Fruit fly (Drosophila melanogaster) whole organism, embryonic: ENCODE measurements around the gene CG7497.
A peak's percentile ranks its signal among the peaks of the same experiment; 100 is the strongest.

ENCODE experiments used
- Ada2b ChIP-seq: fragments of 200-800 bp; sonication (Bioruptor generic); IDR thresholded peaks from 2 replicates; pipeline ENCODE4 v1.3.6; 2022; ENCODE audit warnings: missing biosample characterization, missing genetic modification characterization
- Atf3 ChIP-seq: fragments of 200-800 bp; sonication (Bioruptor generic); optimal IDR thresholded peaks from 3 replicates; lab custom pipeline; 2016; ENCODE audit warnings: missing biosample characterization, missing genetic modification characterization
- Blimp-1 ChIP-seq: fragments of 200-800 bp; sonication (Bioruptor generic); optimal IDR thresholded peaks from 3 replicates; lab custom pipeline; 2018; ENCODE audit warnings: missing biosample characterization, missing genetic modification characterization, mild to moderate bottlenecking, moderate library complexity, missing genetic modification reagents
- BtbVII ChIP-seq: fragments of 200-800 bp; sonication (Bioruptor generic); optimal IDR thresholded peaks from 3 replicates; lab custom pipeline; 2017; ENCODE audit warnings: missing biosample characterization, mild to moderate bottlenecking, missing genetic modification characterization
- CG11398 ChIP-seq: fragments of 200-800 bp; sonication (Bioruptor generic); optimal IDR thresholded peaks from 2 replicates; lab custom pipeline; 2016; ENCODE audit warnings: missing biosample characterization, missing genetic modification characterization
- CG11504 ChIP-seq: fragments of 200-800 bp; sonication (Bioruptor generic); optimal IDR thresholded peaks from 3 replicates; lab custom pipeline; 2019; ENCODE audit warnings: missing biosample characterization, mild to moderate bottlenecking, missing genetic modification characterization, moderate library complexity
- CG12155 ChIP-seq: fragments of 200-800 bp; sonication (Bioruptor generic); optimal IDR thresholded peaks from 3 replicates; lab custom pipeline; 2016; ENCODE audit warnings: missing biosample characterization, missing genetic modification characterization
- CG12659 ChIP-seq: fragments of 200-800 bp; sonication (Bioruptor generic); optimal IDR thresholded peaks from 3 replicates; lab custom pipeline; 2017; ENCODE audit warnings: mild to moderate bottlenecking, missing biosample characterization, missing genetic modification reagents, missing genetic modification characterization
- CG13424 ChIP-seq: fragments of 200-800 bp; sonication (Bioruptor generic); optimal IDR thresholded peaks from 2 replicates; lab custom pipeline; 2019; ENCODE audit warnings: missing biosample characterization, mild to moderate bottlenecking, missing genetic modification characterization, moderate library complexity
- CG14441 ChIP-seq: fragments of 200-800 bp; sonication (Bioruptor generic); IDR thresholded peaks from 2 replicates; pipeline ENCODE4 v1.3.6; 2022; ENCODE audit warnings: missing biosample characterization, missing genetic modification characterization
- CG16863 ChIP-seq: fragments of 200-800 bp; sonication (Bioruptor generic); optimal IDR thresholded peaks from 3 replicates; lab custom pipeline; 2016; ENCODE audit warnings: missing biosample characterization, missing genetic modification characterization
- CG2120 ChIP-seq: fragments of 200-800 bp; sonication (Bioruptor generic); optimal IDR thresholded peaks from 3 replicates; lab custom pipeline; 2016; ENCODE audit warnings: missing biosample characterization, missing genetic modification characterization
- CG2678 ChIP-seq: fragments of 200-800 bp; sonication (Bioruptor generic); optimal IDR thresholded peaks from 3 replicates; lab custom pipeline; 2019; ENCODE audit warnings: missing biosample characterization, mild to moderate bottlenecking, missing genetic modification characterization, moderate library complexity
- CG3281 ChIP-seq: fragments of 200-800 bp; sonication (Bioruptor generic); optimal IDR thresholded peaks from 3 replicates; lab custom pipeline; 2017; ENCODE audit warnings: missing biosample characterization, mild to moderate bottlenecking, missing genetic modification characterization
- CG33557 ChIP-seq: fragments of 200-800 bp; sonication (Bioruptor generic); optimal IDR thresholded peaks from 2 replicates; lab custom pipeline; 2019; ENCODE audit warnings: missing biosample characterization, mild to moderate bottlenecking, missing genetic modification characterization, moderate library complexity
- CG6765 ChIP-seq: fragments of 200-800 bp; sonication (Bioruptor generic); optimal IDR thresholded peaks from 3 replicates; lab custom pipeline; 2017; ENCODE audit warnings: missing biosample characterization, mild to moderate bottlenecking, missing genetic modification characterization
- CG8089 ChIP-seq: fragments of 200-800 bp; sonication (Bioruptor generic); optimal IDR thresholded peaks from 3 replicates; lab custom pipeline; 2016; ENCODE audit warnings: missing biosample characterization, missing genetic modification characterization
- CG8290 ChIP-seq, 3 experiments: fragments of 200-800 bp; sonication (Bioruptor generic); optimal IDR thresholded peaks; 2 replicates each; lab custom pipeline; 2016 to 2019; ENCODE audit warnings: missing biosample characterization in 3 of 3, missing genetic modification characterization in 3 of 3, mild to moderate bottlenecking in 2 of 3, moderate library complexity in 1 of 3
- CG9727 ChIP-seq: fragments of 200-800 bp; sonication (Bioruptor generic); optimal IDR thresholded peaks from 3 replicates; lab custom pipeline; 2017; ENCODE audit warnings: missing biosample characterization, mild to moderate bottlenecking, missing genetic modification characterization
- CG9817 ChIP-seq: fragments of 200-800 bp; sonication (Bioruptor generic); optimal IDR thresholded peaks from 2 replicates; lab custom pipeline; 2018; ENCODE audit warnings: missing biosample characterization, mild to moderate bottlenecking, missing genetic modification characterization, moderate library complexity
- CrebB ChIP-seq: fragments of 200-800 bp; sonication (Bioruptor generic); optimal IDR thresholded peaks from 3 replicates; lab custom pipeline; 2018; ENCODE audit warnings: missing biosample characterization, mild to moderate bottlenecking, missing genetic modification characterization
- Dad ChIP-seq: fragments of 200-800 bp; sonication (Bioruptor generic); optimal IDR thresholded peaks from 3 replicates; lab custom pipeline; 2016; ENCODE audit warnings: missing biosample characterization, missing genetic modification characterization
- Dek ChIP-seq: fragments of 200-800 bp; sonication (Bioruptor generic); optimal IDR thresholded peaks from 3 replicates; lab custom pipeline; 2019; ENCODE audit warnings: missing biosample characterization, mild to moderate bottlenecking, missing genetic modification characterization, moderate library complexity
- Dref ChIP-seq: fragments of 200-800 bp; sonication (Bioruptor generic); IDR thresholded peaks from 2 replicates; pipeline ENCODE4 v1.3.6; 2022; ENCODE audit warnings: missing biosample characterization, missing genetic modification characterization
- Ets65A ChIP-seq: fragments of 200-800 bp; sonication (Bioruptor generic); peaks from one replicate; lab custom pipeline; 2016; ENCODE audit warnings: missing biosample characterization, missing genetic modification characterization
- H15 ChIP-seq: fragments of 200-800 bp; sonication (Bioruptor generic); IDR thresholded peaks from 3 replicates; pipeline ENCODE4 v1.3.6; 2022; ENCODE audit warnings: missing biosample characterization, missing genetic modification characterization
- HLHmδ ChIP-seq: fragments of 200-800 bp; sonication (Bioruptor generic); optimal IDR thresholded peaks from 2 replicates; lab custom pipeline; 2018; ENCODE audit warnings: missing biosample characterization, mild to moderate bottlenecking, missing genetic modification characterization, moderate library complexity
- Hr51 ChIP-seq, 2 experiments: fragments of 200-800 bp; sonication (Bioruptor generic); optimal IDR thresholded peaks; 2 replicates in 1 of 2; 3 replicates in 1 of 2; lab custom pipeline; 2016 to 2018; ENCODE audit warnings: missing biosample characterization in 2 of 2, missing genetic modification characterization in 2 of 2, mild to moderate bottlenecking in 1 of 2, moderate library complexity in 1 of 2
- MBD-R2 ChIP-seq: fragments of 200-800 bp; sonication (Bioruptor generic); IDR thresholded peaks from 2 replicates; pipeline ENCODE4 v1.3.6; 2022; ENCODE audit warnings: missing biosample characterization, missing genetic modification characterization
- NFAT ChIP-seq: fragments of 200-800 bp; sonication (Bioruptor generic); IDR thresholded peaks from 2 replicates; pipeline ENCODE4 v1.3.6; 2022; ENCODE audit warnings: missing biosample characterization, missing genetic modification characterization
- Ptx1 ChIP-seq: fragments of 200-800 bp; sonication (Bioruptor generic); IDR thresholded peaks from 2 replicates; pipeline ENCODE4 v1.3.6; 2022; ENCODE audit warnings: missing biosample characterization, missing genetic modification characterization
- Rfx ChIP-seq: fragments of 200-800 bp; sonication (Bioruptor generic); IDR thresholded peaks from 2 replicates; pipeline ENCODE4 v1.3.6; 2022; ENCODE audit warnings: missing biosample characterization, missing genetic modification characterization
- Sox102F ChIP-seq: fragments of 200-800 bp; sonication (Bioruptor generic); optimal IDR thresholded peaks from 2 replicates; lab custom pipeline; 2018; ENCODE audit warnings: missing biosample characterization, mild to moderate bottlenecking, missing genetic modification characterization, moderate library complexity
- YL-1 ChIP-seq: fragments of 200-800 bp; sonication (Bioruptor generic); optimal IDR thresholded peaks from 3 replicates; lab custom pipeline; 2017; ENCODE audit warnings: missing biosample characterization, mild to moderate bottlenecking, missing genetic modification characterization
- ap ChIP-seq: fragments of 200-800 bp; sonication (Bioruptor generic); IDR thresholded peaks from 2 replicates; pipeline ENCODE4 v1.3.6; 2022; ENCODE audit warnings: missing biosample characterization, missing genetic modification characterization
- ase ChIP-seq: fragments of 200-800 bp; sonication (Bioruptor generic); IDR thresholded peaks from 3 replicates; pipeline ENCODE4 v1.3.6; 2022; ENCODE audit warnings: missing biosample characterization, missing genetic modification characterization
- bcd ChIP-seq: fragments of 200-800 bp; sonication (Bioruptor generic); optimal IDR thresholded peaks from 2 replicates; lab custom pipeline; 2017; ENCODE audit warnings: missing biosample characterization, mild to moderate bottlenecking, missing genetic modification characterization
- dati ChIP-seq: fragments of 200-800 bp; sonication (Bioruptor generic); IDR thresholded peaks from 2 replicates; pipeline ENCODE4 v1.3.6; 2022; ENCODE audit warnings: missing biosample characterization, missing genetic modification characterization
- lab ChIP-seq: fragments of 200-800 bp; sonication (Bioruptor generic); optimal IDR thresholded peaks from 3 replicates; lab custom pipeline; 2017; ENCODE audit warnings: missing biosample characterization, missing genetic modification characterization, mild to moderate bottlenecking, moderate library complexity, missing genetic modification reagents
- lola ChIP-seq, 3 experiments: fragments of >200 bp in 2 of 3; fragments of 200-800 bp in 1 of 3; sonication (Bioruptor generic) in 1 of 3; optimal IDR thresholded peaks; 2 replicates each; lab custom pipeline; 2017 to 2019; ENCODE audit warnings: missing biosample characterization in 3 of 3, missing genetic modification characterization in 3 of 3, mild to moderate bottlenecking in 1 of 3, moderate library complexity in 1 of 3
- luna ChIP-seq: fragments of 200-800 bp; sonication (Bioruptor generic); optimal IDR thresholded peaks from 2 replicates; lab custom pipeline; 2016; ENCODE audit warnings: missing biosample characterization, missing genetic modification characterization
- maf-S ChIP-seq: fragments of 200-800 bp; sonication (Bioruptor generic); optimal IDR thresholded peaks from 2 replicates; lab custom pipeline; 2016; ENCODE audit warnings: missing biosample characterization, missing genetic modification characterization
- mam ChIP-seq: fragments of 200-800 bp; sonication (Bioruptor generic); optimal IDR thresholded peaks from 3 replicates; lab custom pipeline; 2016; ENCODE audit warnings: missing biosample characterization, missing genetic modification characterization
- nmo ChIP-seq: fragments of 200-800 bp; sonication (Bioruptor generic); optimal IDR thresholded peaks from 2 replicates; lab custom pipeline; 2018; ENCODE audit warnings: missing biosample characterization, mild to moderate bottlenecking, missing genetic modification characterization, moderate library complexity
- pho ChIP-seq: fragments of 200-800 bp; sonication (Bioruptor generic); optimal IDR thresholded peaks from 2 replicates; lab custom pipeline; 2016; ENCODE audit warnings: missing biosample characterization, missing genetic modification characterization
- slou ChIP-seq: fragments of 200-800 bp; sonication (Bioruptor generic); optimal IDR thresholded peaks from 3 replicates; lab custom pipeline; 2016; ENCODE audit warnings: missing biosample characterization, missing genetic modification characterization
- slp2 ChIP-seq: fragments of 200-800 bp; sonication (Bioruptor generic); optimal IDR thresholded peaks from 2 replicates; lab custom pipeline; 2016; ENCODE audit warnings: missing biosample characterization, missing genetic modification characterization
- sug ChIP-seq: fragments of 200-800 bp; optimal IDR thresholded peaks from 2 replicates; lab custom pipeline; 2019; ENCODE audit warnings: missing biosample characterization, mild to moderate bottlenecking, missing genetic modification characterization, moderate library complexity
- tio ChIP-seq: fragments of 200-800 bp; sonication (Bioruptor generic); optimal IDR thresholded peaks from 2 replicates; lab custom pipeline; 2017; ENCODE audit warnings: missing biosample characterization, missing genetic modification characterization, inconsistent platforms
- wek ChIP-seq: fragments of 200-800 bp; sonication (Bioruptor generic); optimal IDR thresholded peaks from 3 replicates; lab custom pipeline; 2018; ENCODE audit warnings: missing biosample characterization, mild to moderate bottlenecking, missing genetic modification characterization, moderate library complexity

CG7497 gene

DNA sequence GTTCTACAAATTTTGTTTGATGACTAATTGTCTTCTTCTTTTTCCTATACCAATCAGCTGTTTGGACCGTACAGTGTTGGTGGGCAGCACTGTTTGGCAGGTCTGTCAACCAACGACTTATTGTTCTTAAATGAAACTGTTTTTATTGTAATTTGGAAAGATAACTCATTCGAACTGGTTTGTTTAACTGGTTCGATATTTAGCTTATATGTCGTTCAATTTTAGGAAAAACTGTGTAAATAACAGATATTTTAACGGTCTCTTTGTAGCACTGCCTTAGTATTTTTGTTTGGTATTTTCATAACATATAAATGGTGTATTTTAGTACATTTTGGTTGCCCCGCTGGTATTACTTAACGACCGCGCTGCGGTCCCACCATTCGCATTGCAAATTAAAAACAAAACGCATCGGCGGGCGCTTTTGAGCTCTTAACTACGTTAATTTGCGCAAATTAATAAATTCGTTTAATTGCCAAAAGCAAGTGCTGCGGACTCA, 11.8 kb upstream of the CG7497 start, which contains the start of the genes Vps60 and anchor (continued):
- TF ChIP-seq mam (GFP tag; lab: Kevin White, UChicago) (peak; percentile 75), NFAT (GFP tag; lab: Robert Waterston, UW) (no peak), Dad (GFP tag; lab: Kevin White, UChicago) (peak; percentile 25), bcd (GFP tag; lab: Kevin White, UChicago) (peak; percentile 14), CG11504 (tag; lab: Kevin White, UChicago) (peak; percentile 68), Sox102F (GFP tag; lab: Kevin White, UChicago) (peak; percentile 22), CG6765 (GFP tag; lab: Kevin White, UChicago) (peak; percentile 54), ase (GFP tag; lab: Robert Waterston, UW) (no peak), Hr51 (GFP tag; optimal IDR thresholded peaks at IDR 0.05; lab: Kevin White, UChicago) (peak; percentile 37 to 69), pho (peak; percentile 65), CG9727 (GFP tag; lab: Kevin White, UChicago) (peak; percentile 42), CG13424 (tag; lab: Kevin White, UChicago) (peak; percentile 31), CG3281 (GFP tag; lab: Kevin White, UChicago) (peak; percentile 48), CrebB (no peak), Blimp-1 (GFP tag; lab: Kevin White, UChicago) (peak; percentile 40), sug (tag; lab: Kevin White, UChicago) (peak; percentile 54), CG2120 (GFP tag; lab: Kevin White, UChicago) (peak; percentile 84), Dref (GFP tag; lab: Robert Waterston, UW) (no peak), maf-S (GFP tag; lab: Kevin White, UChicago) (peak; percentile 65), CG16863 (peak; percentile 58), CG2678 (peak; percentile 43), CG8089 (peak; percentile 28), slp2 (peak; percentile 17), MBD-R2 (GFP tag; lab: Robert Waterston, UW) (peak; percentile 69), HLHmδ (GFP tag; lab: Kevin White, UChicago) (no peak), Rfx (GFP tag; lab: Robert Waterston, UW) (0 out of 2 replicates have a peak, but pooled peaks have one; percentile 23), luna (GFP tag; lab: Kevin White, UChicago) (peak; percentile 45), lab (GFP tag; lab: Kevin White, UChicago) (peak; percentile 44), Ets65A (peak; percentile 96), CG8290 (GFP tag; optimal IDR thresholded peaks at IDR 0.05; lab: Kevin White, UChicago) (peak; percentile 18), CG8290 (tag; optimal IDR thresholded peaks at IDR 0.05; lab: Kevin White, UChicago) (no peak), YL-1 (GFP tag; lab: Kevin White, UChicago) (peak; percentile 77), CG12659 (GFP tag; lab: Kevin White, UChicago) (peak; percentile 87), CG11398 (GFP tag; lab: Kevin White, UChicago) (peak; percentile 44), H15 (GFP tag; lab: Robert Waterston, UW) (no peak), CG12155 (GFP tag; lab: Kevin White, UChicago) (peak; percentile 58), CG9817 (tag; lab: Kevin White, UChicago) (peak; percentile 11), tio (GFP tag; lab: Kevin White, UChicago) (peak; percentile 2), CG33557 (GFP tag; lab: Kevin White, UChicago) (peak; percentile 48), Dek (tag; lab: Kevin White, UChicago) (peak; percentile 29), wek (no peak), CG14441 (GFP tag; lab: Robert Waterston, UW) (no peak), BtbVII (peak; percentile 12), Ptx1 (peak; percentile 47; the same call in 1 of the 2 replicates), Atf3 (peak; percentile 65), nmo (GFP tag; lab: Kevin White, UChicago) (peak; percentile 79), slou (GFP tag; lab: Kevin White, UChicago) (peak; percentile 28), Ada2b (GFP tag; lab: Robert Waterston, UW) (peak; percentile 11; the same call in 1 of the 2 replicates), dati (GFP tag; lab: Robert Waterston, UW) (no peak), ap (GFP tag; lab: Robert Waterston, UW) (no peak), lola (GFP tag; optimal IDR thresholded peaks at IDR 0.05; lab: Kevin White, UChicago) (peak in 1 of 3 experiments; percentile 45)
